Worm (Caenorhabditis elegans) whole organism, early embryonic: ENCODE results near the gene dab-1.

Source experiments
- aly-1 ChIP-seq: sonication (generic microtip); optimal IDR thresholded peaks from 2 replicates; lab custom pipeline; 2016; ENCODE audit warnings: missing genetic modification characterization, missing compliant biosample characterization
- ama-1 ChIP-seq: fragments of 150-350 bp; optimal IDR thresholded peaks from 2 replicates; lab custom pipeline; 2014
- flt-1 ChIP-seq: fragments of 200-800 bp; sonication (Bioruptor generic); IDR thresholded peaks from 2 replicates; pipeline ENCODE4 v1.3.6; 2022; ENCODE audit warnings: missing genetic modification characterization, missing compliant biosample characterization
- tbx-37 ChIP-seq: fragments of 200-800 bp; sonication (Bioruptor generic); conservative IDR thresholded peaks from 2 replicates; pipeline ENCODE4 v1.3.6; 2022; ENCODE audit warnings: missing genetic modification reagents, missing genetic modification characterization, missing compliant biosample characterization
- tra-4 ChIP-seq: sonication (generic microtip); optimal IDR thresholded peaks from 2 replicates; lab custom pipeline; 2017; ENCODE audit warnings: missing genetic modification characterization, missing compliant biosample characterization

ce11 chrII:8263562-8263961 lies 41.4 kb downstream of the dab-1 start:
- TF ChIP-seq aly-1 (tag; lab: Kevin White, UChicago) (no peak), tra-4 (tag; lab: Kevin White, UChicago) (no peak), tbx-37 (GFP tag; lab: Robert Waterston, UW) (no peak), flt-1 (no peak), ama-1 (lab: Kevin White, UChicago) (no peak)
